Fruit fly (Drosophila melanogaster): ENCODE data around the gene CG31659.

Gene CG31659

dm6 chr2L:1402728-1403127, 43.1 kb upstream of the CG31659 start:
- TF ChIP-seq jumu (GFP tag; optimal IDR thresholded peaks at IDR 0.05) (no peak), ken (GFP tag; IDR thresholded peaks at IDR 0.05) (no peak), ap (GFP tag; IDR thresholded peaks at IDR 0.05) (no peak), ara (GFP tag; IDR thresholded peaks at IDR 0.05) (no peak), corto (GFP tag; optimal IDR thresholded peaks at IDR 0.05) (no peak), lbe (GFP tag; optimal IDR thresholded peaks at IDR 0.05) (no peak), CG6254 (GFP tag; optimal IDR thresholded peaks at IDR 0.05) (no peak), pfk (GFP tag; optimal IDR thresholded peaks at IDR 0.05) (no peak), Doc3 (GFP tag; IDR thresholded peaks at IDR 0.05; ENCODE audit: partially characterized antibody) (no peak), CG4424 (GFP tag; optimal IDR thresholded peaks at IDR 0.05) (no peak), CG2199 (GFP tag; IDR thresholded peaks at IDR 0.05) (no peak), BEAF-32 (GFP tag; optimal IDR thresholded peaks at IDR 0.05) (no peak), CG8089 (GFP tag; optimal IDR thresholded peaks at IDR 0.05) (no peak), sr (GFP tag; IDR thresholded peaks at IDR 0.05) (no peak), exex (tag; optimal IDR thresholded peaks at IDR 0.05) (no peak), Gsc (GFP tag; IDR thresholded peaks at IDR 0.05) (no peak), E2f1 (GFP tag; IDR thresholded peaks at IDR 0.05) (no peak), Meics (GFP tag; optimal IDR thresholded peaks at IDR 0.05) (no peak), Mes4 (GFP tag; optimal IDR thresholded peaks at IDR 0.05) (no peak), Sry-β (GFP tag; optimal IDR thresholded peaks at IDR 0.05) (no peak), CG7271 (tag; optimal IDR thresholded peaks at IDR 0.05) (no peak), lilli (GFP tag; optimal IDR thresholded peaks at IDR 0.05) (peak; percentile 14), Lim3 (GFP tag; IDR thresholded peaks at IDR 0.05) (no peak), CG11093 (GFP tag; IDR thresholded peaks at IDR 0.05) (no peak), nerfin-1 (tag; optimal IDR thresholded peaks at IDR 0.05) (no peak), CG11695 (GFP tag; IDR thresholded peaks at IDR 0.05) (no peak), CG34224 (GFP tag; IDR thresholded peaks at IDR 0.05; ENCODE audit: partially characterized antibody) (no peak), MESR4 (GFP tag; optimal IDR thresholded peaks at IDR 0.05) (no peak), CG17359 (tag; optimal IDR thresholded peaks at IDR 0.05) (no peak), nau (GFP tag; optimal IDR thresholded peaks at IDR 0.05) (no peak), ATbp (GFP tag; optimal IDR thresholded peaks at IDR 0.05) (no peak), dpn (GFP tag; optimal IDR thresholded peaks at IDR 0.05) (no peak), Antp (GFP tag; optimal IDR thresholded peaks at IDR 0.05) (no peak), Med (GFP tag) (peak; percentile 47), bowl (GFP tag; IDR thresholded peaks at IDR 0.05) (no peak), wdn (GFP tag; IDR thresholded peaks at IDR 0.05) (no peak), Taf1 (GFP tag; IDR thresholded peaks at IDR 0.05) (no peak), gfzf (GFP tag; optimal IDR thresholded peaks at IDR 0.05) (no peak), CG12769 (tag; optimal IDR thresholded peaks at IDR 0.05) (peak; percentile 6), wor (GFP tag; IDR thresholded peaks at IDR 0.05) (no peak), CG13624 (GFP tag; optimal IDR thresholded peaks at IDR 0.05) (no peak), CG30431 (GFP tag; optimal IDR thresholded peaks at IDR 0.05) (no peak), Jarid2 (GFP tag; optimal IDR thresholded peaks at IDR 0.05) (no peak), CG8388 (GFP tag; optimal IDR thresholded peaks at IDR 0.05) (no peak), kni (GFP tag; optimal IDR thresholded peaks at IDR 0.05) (no peak), CG31441 (GFP tag; IDR thresholded peaks at IDR 0.05) (no peak), CG14014 (GFP tag; IDR thresholded peaks at IDR 0.05) (peak; percentile 26; the same call in 1 of the 2 replicates), CG15269 (tag; optimal IDR thresholded peaks at IDR 0.05) (no peak), lab (GFP tag; optimal IDR thresholded peaks at IDR 0.05) (peak; percentile 33), CG1024 (GFP tag; IDR thresholded peaks at IDR 0.05) (no peak), CG4404 (GFP tag; IDR thresholded peaks at IDR 0.05) (no peak), CG3065 (GFP tag; optimal IDR thresholded peaks at IDR 0.05) (no peak)

Data from whole organism, embryonic.